Worm (Caenorhabditis elegans): ENCODE measurements around the gene H39E23.3.

Gene H39E23.3

ce11 chrV:14090309-14090967 is 17.2 kb upstream of the H39E23.3 start, which contains the start of the genes D1086.5 and him-5:
D1086.5 (minus strand) TSS chrV:14090359.
him-5 (plus strand) TSS chrV:14090426.
- no peak for TF ChIP-seq php-3 (GFP tag; IDR thresholded peaks at IDR 0.05)
- TF ChIP-seq unc-62 (GFP tag; optimal IDR thresholded peaks at IDR 0.05 in 1 of 2), result peak in 1 of 2 experiments; percentile 57
- no peak for TF ChIP-seq unc-62 (tag; optimal IDR thresholded peaks at IDR 0.05)

ce11 chrV:14092403-14092802 is 15.2 kb upstream of the H39E23.3 start, which contains the start of gene D1086.3:
D1086.3 (plus strand) TSS chrV:14092792.
- peak; percentile 62 for TF ChIP-seq F10B5.3 (tag; optimal IDR thresholded peaks at IDR 0.05)
- 0 out of 2 replicates have a peak, but pooled peaks have one; percentile 23 for TF ChIP-seq hmg-1.1 (GFP tag; IDR thresholded peaks at IDR 0.05)
- TF ChIP-seq mes-2 (tag; optimal IDR thresholded peaks at IDR 0.05; ENCODE audit: poor library complexity, severe bottlenecking), result peak; percentile 74
- peak; percentile 11 for TF ChIP-seq nhr-102 (tag; optimal IDR thresholded peaks at IDR 0.05)
- TF ChIP-seq daf-19 (GFP tag; conservative IDR thresholded peaks at IDR 0.05), result 0 out of 2 replicates have a peak, but pooled peaks have one; percentile 46
- peak; percentile 97 for TF ChIP-seq ama-1 (optimal IDR thresholded peaks at IDR 0.05)
- peak; percentile 56; the same call in 1 of the 2 replicates for TF ChIP-seq Y48G9A.11 (GFP tag; IDR thresholded peaks at IDR 0.05)
- TF ChIP-seq hlh-30 (tag; optimal IDR thresholded peaks at IDR 0.05; ENCODE audit: insufficient read depth), result peak; percentile 38
- 0 out of 2 replicates have a peak, but pooled peaks have one; percentile 42 for TF ChIP-seq lin-1 (GFP tag; IDR thresholded peaks at IDR 0.05)
- TF ChIP-seq T26A8.4 (GFP tag; IDR thresholded peaks at IDR 0.05), result peak; percentile 62
- TF ChIP-seq daf-16 (GFP tag; optimal IDR thresholded peaks at IDR 0.05), result peak; percentile 36 to 76
- TF ChIP-seq daf-16 (tag; optimal IDR thresholded peaks at IDR 0.05), result peak; percentile 55
- TF ChIP-seq hlh-11 (tag; optimal IDR thresholded peaks at IDR 0.05), result peak; percentile 30
- peak; percentile 23 for TF ChIP-seq lin-13 (GFP tag; optimal IDR thresholded peaks at IDR 0.05)
- TF ChIP-seq nhr-11 (tag; optimal IDR thresholded peaks at IDR 0.05), result no peak
- TF ChIP-seq duxl-1 (tag; optimal IDR thresholded peaks at IDR 0.05; ENCODE audit: poor library complexity), result peak; percentile 14
- TF ChIP-seq nhr-6 (tag; optimal IDR thresholded peaks at IDR 0.05), result no peak
- no peak for TF ChIP-seq tag-97 (GFP tag; IDR thresholded peaks at IDR 0.05)
- TF ChIP-seq arid-1 (GFP tag; conservative IDR thresholded peaks at IDR 0.05), result peak; percentile 57; the same call in 1 of the 2 replicates
- TF ChIP-seq Y105C5A.15 (GFP tag; IDR thresholded peaks at IDR 0.05), result no peak
- peak; percentile 73; the same call in 1 of the 2 replicates for TF ChIP-seq snpc-1.2 (GFP tag; IDR thresholded peaks at IDR 0.05)
- TF ChIP-seq aha-1 (tag), result no peak
- peak; percentile 88 for TF ChIP-seq snpc-4 (tag; optimal IDR thresholded peaks at IDR 0.05)
- no peak for TF ChIP-seq mep-1 (tag; optimal IDR thresholded peaks at IDR 0.05)
- TF ChIP-seq php-3 (GFP tag; IDR thresholded peaks at IDR 0.05), result 0 out of 2 replicates have a peak, but pooled peaks have one; percentile 20
- TF ChIP-seq F49E8.2 (tag; optimal IDR thresholded peaks at IDR 0.05; ENCODE audit: borderline replicate concordance), result peak; percentile 85
- TF ChIP-seq daf-12 (tag; optimal IDR thresholded peaks at IDR 0.05), result no peak
- peak; percentile 19 for TF ChIP-seq rbr-2 (tag; optimal IDR thresholded peaks at IDR 0.05)
- TF ChIP-seq pha-4 (GFP tag; IDR thresholded peaks at IDR 0.05), result 0 out of 2 replicates have a peak, but pooled peaks have one; percentile 39
- no peak for TF ChIP-seq pha-4 (tag; optimal IDR thresholded peaks at IDR 0.05)
- peak; percentile 73; the same call in 1 of the 2 replicates for TF ChIP-seq lin-38 (GFP tag; IDR thresholded peaks at IDR 0.05)
- TF ChIP-seq madf-9 (GFP tag; conservative IDR thresholded peaks at IDR 0.05), result no peak
- TF ChIP-seq lsy-2 (tag; optimal IDR thresholded peaks at IDR 0.05), result peak in 1 of 2 experiments; percentile 37

ce11 chrV:14093805-14094204 is 13.8 kb upstream of the H39E23.3 start, which contains the start of gene D1086.8:
D1086.8 (plus strand) TSS chrV:14094105.
- TF ChIP-seq mxl-2 (GFP tag; conservative IDR thresholded peaks at IDR 0.05) (no peak), daf-16 (GFP tag; optimal IDR thresholded peaks at IDR 0.05) (peak in 1 of 2 experiments; percentile 13), daf-16 (tag; optimal IDR thresholded peaks at IDR 0.05) (no peak), nhr-11 (tag; optimal IDR thresholded peaks at IDR 0.05) (no peak), lsy-2 (tag; optimal IDR thresholded peaks at IDR 0.05) (peak in 1 of 2 experiments; percentile 17), T26A8.4 (GFP tag; IDR thresholded peaks at IDR 0.05) (no peak), ztf-7 (tag; optimal IDR thresholded peaks at IDR 0.05) (no peak), jun-1 (tag; optimal IDR thresholded peaks at IDR 0.05) (no peak), ceh-28 (tag; optimal IDR thresholded peaks at IDR 0.05) (no peak)
